Worm (Caenorhabditis elegans) whole organism, young adult: ENCODE data around the gene clec-150.

Experiments used
- nfya-1 ChIP-seq: sonication (generic microtip); optimal IDR thresholded peaks from 2 replicates; lab custom pipeline; 2017; ENCODE audit warnings: antibody characterized with exemption, missing compliant biosample characterization, missing genetic modification characterization, borderline replicate concordance; ENCODE audit not compliant: insufficient read depth
- pha-4 ChIP-seq: fragments of 150-350 bp; sonication (generic microtip); optimal IDR thresholded peaks from 2 replicates; lab custom pipeline; 2014; ENCODE audit warnings: missing biosample characterization, missing genetic modification reagents, missing genetic modification characterization

DNA sequence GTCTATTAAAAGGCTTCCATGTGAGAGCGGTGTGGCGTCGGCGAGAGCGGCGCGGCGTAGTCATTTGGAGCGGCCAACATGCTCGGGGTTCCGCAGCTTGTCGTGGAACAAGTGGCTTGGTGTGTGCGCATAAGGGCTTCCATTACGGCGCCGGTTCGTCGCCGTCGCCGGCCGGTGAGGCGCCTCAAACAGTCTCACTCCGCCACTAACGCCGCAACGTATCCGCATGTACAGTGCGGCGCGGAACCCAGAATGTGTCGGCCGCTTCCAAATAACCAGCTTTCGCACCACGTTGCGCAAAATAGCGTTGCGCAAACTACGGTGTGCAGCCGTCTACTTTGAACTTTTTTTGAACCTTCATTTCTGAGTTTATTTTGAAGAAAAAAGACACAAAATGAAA is 31.6 kb upstream of the clec-150 start:
- TF ChIP-seq pha-4: no peak
- TF ChIP-seq nfya-1 (tag; lab: Kevin White, UChicago): no peak
